Worm (Caenorhabditis elegans): ENCODE measurements around the gene C35C5.10.

Gene C35C5.10

ce11 chrX:11560615-11561014, 4.6 kb downstream of the C35C5.10 start, which contains the start of gene lev-8:
Gene lev-8 (plus strand): TSS chrX:11560915.
- TF ChIP-seq egl-27 (tag; optimal IDR thresholded peaks at IDR 0.05), result no peak
- TF ChIP-seq zip-4 (GFP tag; optimal IDR thresholded peaks at IDR 0.05), result no peak
- TF ChIP-seq unc-98 (GFP tag; IDR thresholded peaks at IDR 0.05), result no peak
- TF ChIP-seq fkh-8 (tag; optimal IDR thresholded peaks at IDR 0.05), result no peak
- no peak for TF ChIP-seq pqm-1 (tag; optimal IDR thresholded peaks at IDR 0.05)
- TF ChIP-seq lir-3 (tag; optimal IDR thresholded peaks at IDR 0.05; ENCODE audit: poor library complexity), result no peak
- TF ChIP-seq aly-2 (tag; optimal IDR thresholded peaks at IDR 0.05), result no peak
- no peak for TF ChIP-seq ceh-88 (GFP tag; IDR thresholded peaks at IDR 0.05)
- no peak for TF ChIP-seq elt-2 (tag; optimal IDR thresholded peaks at IDR 0.05)
- TF ChIP-seq hlh-17 (GFP tag; optimal IDR thresholded peaks at IDR 0.05; ENCODE audit: borderline replicate concordance), result no peak
- no peak for TF ChIP-seq lin-15B (tag; optimal IDR thresholded peaks at IDR 0.05)
- no peak for TF ChIP-seq nhr-85 (tag)
- no peak for TF ChIP-seq pax-3 (tag; optimal IDR thresholded peaks at IDR 0.05)

- TF ChIP-seq nhr-20 (tag; optimal IDR thresholded peaks at IDR 0.05) (peak; percentile 63), nhr-77 (tag; optimal IDR thresholded peaks at IDR 0.05) (no peak), pax-3 (tag; optimal IDR thresholded peaks at IDR 0.05) (no peak), lsy-2 (tag; optimal IDR thresholded peaks at IDR 0.05) (peak; percentile 27 to 55), nhr-76 (tag; optimal IDR thresholded peaks at IDR 0.05) (no peak), C04F5.9 (tag; optimal IDR thresholded peaks at IDR 0.05) (no peak), unc-86 (tag; optimal IDR thresholded peaks at IDR 0.05) (no peak), C34B4.2 (tag; optimal IDR thresholded peaks at IDR 0.05) (no peak), mef-2 (tag; optimal IDR thresholded peaks at IDR 0.05) (no peak), lir-3 (tag; optimal IDR thresholded peaks at IDR 0.05; ENCODE audit: poor library complexity) (no peak), alr-1 (tag; optimal IDR thresholded peaks at IDR 0.05; ENCODE audit: borderline replicate concordance) (no peak), ceh-82 (tag; optimal IDR thresholded peaks at IDR 0.05) (peak in 2 of 3 experiments; percentile 28 to 71), sox-4 (tag; optimal IDR thresholded peaks at IDR 0.05) (no peak), fos-1 (tag; optimal IDR thresholded peaks at IDR 0.05) (no peak), tlp-1 (tag; optimal IDR thresholded peaks at IDR 0.05) (no peak), nhr-47 (tag; optimal IDR thresholded peaks at IDR 0.05) (peak; percentile 63), elt-3 (tag; optimal IDR thresholded peaks at IDR 0.05) (peak in 1 of 6 experiments; percentile 45), blmp-1 (tag; optimal IDR thresholded peaks at IDR 0.05) (peak; percentile 98), tbx-2 (tag; optimal IDR thresholded peaks at IDR 0.05) (peak; percentile 57), lin-14 (GFP tag; optimal IDR thresholded peaks at IDR 0.05) (peak; percentile 80), unc-130 (tag; optimal IDR thresholded peaks at IDR 0.05) (peak; percentile 52), lin-39 (tag; optimal IDR thresholded peaks at IDR 0.05) (no peak), mdl-1 (tag; optimal IDR thresholded peaks at IDR 0.05) (peak in 1 of 2 experiments; percentile 74), F16B12.6 (tag; optimal IDR thresholded peaks at IDR 0.05) (peak; percentile 90), ceh-8 (GFP tag; optimal IDR thresholded peaks at IDR 0.05) (no peak), ama-1 (optimal IDR thresholded peaks at IDR 0.05) (no peak), snpc-4 (tag; optimal IDR thresholded peaks at IDR 0.05) (no peak), nhr-85 (tag) (peak; percentile 87), nhr-12 (tag; optimal IDR thresholded peaks at IDR 0.05) (no peak), ztf-4 (tag; optimal IDR thresholded peaks at IDR 0.05) (peak; percentile 69), nhr-11 (tag; optimal IDR thresholded peaks at IDR 0.05) (no peak), lin-35 (GFP tag; optimal IDR thresholded peaks at IDR 0.05) (peak; percentile 40 to 63), C16A3.4 (tag; optimal IDR thresholded peaks at IDR 0.05) (peak; percentile 55), dpl-1 (GFP tag; optimal IDR thresholded peaks at IDR 0.05) (peak in 2 of 3 experiments; percentile 25 to 26), irx-1 (tag; optimal IDR thresholded peaks at IDR 0.05) (peak; percentile 32), ceh-63 (GFP tag; optimal IDR thresholded peaks at IDR 0.05) (no peak), swsn-7 (tag; optimal IDR thresholded peaks at IDR 0.05) (peak; percentile 49), snu-23 (GFP tag; optimal IDR thresholded peaks at IDR 0.05) (peak; percentile 79), dsc-1 (tag; optimal IDR thresholded peaks at IDR 0.05) (peak; percentile 48), nhr-90 (tag; optimal IDR thresholded peaks at IDR 0.05; ENCODE audit: poor library complexity) (peak; percentile 33), ceh-90 (tag; optimal IDR thresholded peaks at IDR 0.05) (no peak), ztf-11 (tag; optimal IDR thresholded peaks at IDR 0.05) (no peak)
Observed at ce11 chrX:11563663-11564062, 7.6 kb downstream of the C35C5.10 start, which contains the start of gene trpp-9. Gene trpp-9 (plus strand): TSS chrX:11563923.
